Worm (Caenorhabditis elegans) whole organism, L4/young adult: ENCODE data around the gene Y49F6B.9.

Experiments used
- dao-5 ChIP-seq: sonication (generic microtip); optimal IDR thresholded peaks from 2 replicates; lab custom pipeline; 2016; ENCODE audit warnings: missing genotype, missing genetic modification characterization, moderate library complexity, missing compliant biosample characterization
- him-1 ChIP-seq: sonication (generic microtip); optimal IDR thresholded peaks from 2 replicates; lab custom pipeline; 2016; ENCODE audit warnings: missing genotype, missing genetic modification reagents, missing genetic modification characterization, missing compliant biosample characterization

- TF ChIP-seq him-1 (tag; lab: Kevin White, UChicago) (no peak), dao-5 (tag; lab: Kevin White, UChicago) (no peak)
Measured at ce11 chrII:3453521-3453920, 45.7 kb downstream of the Y49F6B.9 start, which contains the start of gene C16C8.11.
